Worm (Caenorhabditis elegans): ENCODE data around the gene C08F1.10.
"Not testable (repeated sequence)": the region's sequence is repeated elsewhere in the genome, so short reads cannot be mapped to it uniquely, and the experiment has no call there.

C08F1.10 gene

DNA sequence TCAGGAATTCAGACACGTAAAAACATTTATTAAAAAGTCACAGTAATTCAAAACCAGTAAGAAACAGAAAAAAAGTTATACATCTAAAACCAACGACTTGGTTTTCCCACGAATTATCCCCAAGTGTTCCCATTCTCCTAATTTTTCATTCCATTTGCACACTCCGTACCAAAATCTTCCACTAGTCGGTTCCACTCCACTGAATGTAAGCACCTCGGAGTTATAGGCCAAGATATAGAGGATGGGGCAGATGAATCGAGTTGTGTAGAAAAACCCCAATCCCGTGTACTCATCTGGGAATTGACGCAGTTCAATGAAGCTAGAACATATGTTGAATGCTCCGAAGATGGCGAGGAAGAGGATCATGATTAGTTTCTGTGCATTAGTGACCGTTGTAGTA lies 1.1 kb upstream of the C08F1.10 start:
- TF ChIP-seq elt-1 (tag; optimal IDR thresholded peaks at IDR 0.05) (no peak), fos-1 (tag; optimal IDR thresholded peaks at IDR 0.05) (no peak), ztf-1 (GFP tag; conservative IDR thresholded peaks at IDR 0.05) (no peak), sma-9 (GFP tag; optimal IDR thresholded peaks at IDR 0.05) (no peak), sma-9 (tag; optimal IDR thresholded peaks at IDR 0.05) (no peak), ama-1 (optimal IDR thresholded peaks at IDR 0.05) (no peak), lin-39 (tag; optimal IDR thresholded peaks at IDR 0.05) (no peak), R02D3.7 (tag; optimal IDR thresholded peaks at IDR 0.05) (no peak), egl-27 (tag; optimal IDR thresholded peaks at IDR 0.05) (no peak), skn-1 (tag; optimal IDR thresholded peaks at IDR 0.05) (no peak), F13H6.1 (tag; optimal IDR thresholded peaks at IDR 0.05) (no peak), C34F6.9 (tag; optimal IDR thresholded peaks at IDR 0.05) (no peak), nhr-23 (tag; optimal IDR thresholded peaks at IDR 0.05) (no peak), snpc-4 (tag; optimal IDR thresholded peaks at IDR 0.05) (no peak)

DNA sequence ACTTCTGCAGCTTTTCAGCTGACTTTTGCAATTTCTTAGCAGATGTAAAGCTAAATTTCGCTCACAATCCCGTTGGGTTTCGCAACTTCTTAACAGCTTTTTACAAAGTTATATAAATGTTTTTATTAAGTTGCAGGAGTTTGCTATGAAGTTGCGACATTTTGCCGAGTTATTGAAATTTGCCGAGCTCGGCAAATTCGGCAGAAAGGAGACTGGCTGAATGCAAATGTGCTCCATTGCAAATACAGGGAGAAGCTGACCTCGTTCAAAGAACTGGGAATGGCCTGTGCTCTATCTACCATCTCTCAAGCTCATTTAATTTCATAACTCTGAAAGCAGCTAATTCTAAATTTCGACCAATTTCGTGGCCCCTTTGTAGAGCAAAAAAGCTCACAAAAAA lies 1.3 kb downstream of the C08F1.10 start, which contains the start of gene C08F1.11:
Gene C08F1.11, minus strand, starts transcription at position 101 of the 400 bp plus-strand sequence.
- TF ChIP-seq lin-39 (tag; optimal IDR thresholded peaks at IDR 0.05) (no peak), sem-4 (tag; optimal IDR thresholded peaks at IDR 0.05) (no peak), peb-1 (tag; optimal IDR thresholded peaks at IDR 0.05) (no peak), nhr-237 (tag; optimal IDR thresholded peaks at IDR 0.05) (no peak), mbf-1 (tag; optimal IDR thresholded peaks at IDR 0.05) (no peak), ZK546.5 (tag; optimal IDR thresholded peaks at IDR 0.05) (no peak), nhr-11 (tag; optimal IDR thresholded peaks at IDR 0.05) (no peak), elt-1 (tag; optimal IDR thresholded peaks at IDR 0.05) (no peak), C34F6.9 (tag; optimal IDR thresholded peaks at IDR 0.05) (no peak), mab-5 (tag; optimal IDR thresholded peaks at IDR 0.05) (no peak), aly-2 (tag; optimal IDR thresholded peaks at IDR 0.05) (no peak)

DNA sequence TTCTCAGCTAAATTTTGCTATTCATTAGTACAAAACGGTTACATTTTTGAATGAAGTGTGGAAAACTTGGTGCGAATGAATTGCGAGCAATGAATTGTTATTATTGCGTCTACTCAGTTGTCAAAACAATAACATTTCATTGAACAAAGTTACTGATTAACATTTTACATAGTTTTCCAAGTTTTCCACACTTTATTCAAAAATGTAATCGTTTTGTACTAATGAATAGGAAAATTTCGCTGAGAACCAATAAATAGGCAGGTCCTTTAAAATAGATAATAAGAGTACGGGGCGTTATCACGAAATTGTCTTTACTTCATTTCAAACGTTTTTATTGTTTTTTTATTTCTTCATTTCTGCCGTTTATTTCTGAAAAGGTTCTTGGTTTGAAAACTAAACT lies 3.6 kb downstream of the C08F1.10 start, which contains the start of gene math-4:
Gene math-4, minus strand, starts transcription at position 101 of the 400 bp plus-strand sequence.
- TF ChIP-seq ceh-82 (tag; optimal IDR thresholded peaks at IDR 0.05) (no peak), nhr-6 (tag; optimal IDR thresholded peaks at IDR 0.05) (no peak), fos-1 (tag; optimal IDR thresholded peaks at IDR 0.05) (no peak), egl-27 (tag; optimal IDR thresholded peaks at IDR 0.05) (no peak), lsy-2 (tag; optimal IDR thresholded peaks at IDR 0.05) (no peak), unc-62 (GFP tag; optimal IDR thresholded peaks at IDR 0.05) (no peak), ceh-16 (tag; optimal IDR thresholded peaks at IDR 0.05) (no peak), ztf-11 (tag; optimal IDR thresholded peaks at IDR 0.05) (no peak), dmd-4 (tag; optimal IDR thresholded peaks at IDR 0.05) (no peak), nhr-12 (tag; optimal IDR thresholded peaks at IDR 0.05) (no peak), C34F6.9 (tag; optimal IDR thresholded peaks at IDR 0.05) (no peak), snpc-4 (tag; optimal IDR thresholded peaks at IDR 0.05) (no peak), sem-4 (tag; optimal IDR thresholded peaks at IDR 0.05) (no peak), peb-1 (tag; optimal IDR thresholded peaks at IDR 0.05) (no peak), Y55F3AM.14 (GFP tag; optimal IDR thresholded peaks at IDR 0.05) (no peak), ztf-4 (tag; optimal IDR thresholded peaks at IDR 0.05) (no peak), mdl-1 (tag; optimal IDR thresholded peaks at IDR 0.05) (no peak)

DNA sequence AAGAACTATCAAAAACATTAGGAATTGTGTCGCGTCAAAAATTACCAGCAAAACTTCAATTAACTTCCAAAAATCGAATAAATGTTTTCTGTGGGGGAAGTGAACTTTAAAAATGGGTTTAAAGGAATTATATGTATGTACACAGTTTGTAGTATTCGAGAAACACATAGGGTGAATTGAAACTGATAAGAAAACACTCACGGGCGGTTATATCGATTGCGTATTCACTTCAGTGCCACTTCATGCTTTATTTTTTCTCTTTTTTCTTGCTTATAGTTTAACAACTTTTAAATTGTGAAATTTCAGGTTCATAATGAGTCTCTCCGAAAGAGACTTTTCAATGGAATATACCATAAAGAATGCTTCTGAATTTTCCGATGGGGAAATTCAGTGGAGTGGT lies 10.9 kb downstream of the C08F1.10 start, which contains the start of gene F36H5.14:
Gene F36H5.14, plus strand, starts transcription at position 301 of the 400 bp plus-strand sequence.
- TF ChIP-seq elt-1, nhr-6, fos-1 (tag; optimal IDR thresholded peaks at IDR 0.05): not testable (repeated sequence)

ce11 chrII:1771785-1772184 lies 14.3 kb downstream of the C08F1.10 start, which contains the start of gene math-3:
TSS of gene math-3 (plus strand) at chrII:1772085.
- no peak for TF ChIP-seq skn-1 (tag; optimal IDR thresholded peaks at IDR 0.05)
- TF ChIP-seq sem-4 (tag; optimal IDR thresholded peaks at IDR 0.05) = no peak
- no peak for TF ChIP-seq nhr-237 (tag; optimal IDR thresholded peaks at IDR 0.05)
- TF ChIP-seq sma-9 (GFP tag; optimal IDR thresholded peaks at IDR 0.05) = no peak
- TF ChIP-seq sma-9 (tag; optimal IDR thresholded peaks at IDR 0.05) = no peak
- TF ChIP-seq elt-1 (tag; optimal IDR thresholded peaks at IDR 0.05) = no peak
- TF ChIP-seq egl-27 (tag; optimal IDR thresholded peaks at IDR 0.05) = no peak
- TF ChIP-seq snpc-4 (tag; optimal IDR thresholded peaks at IDR 0.05) = no peak
- TF ChIP-seq nhr-10 (tag; optimal IDR thresholded peaks at IDR 0.05) = no peak
- no peak for TF ChIP-seq nhr-23 (tag; optimal IDR thresholded peaks at IDR 0.05)
- no peak for TF ChIP-seq elt-3 (tag; optimal IDR thresholded peaks at IDR 0.05)
- no peak for TF ChIP-seq C34F6.9 (tag; optimal IDR thresholded peaks at IDR 0.05)

Data from whole organism, L2 larva.